Fruit fly (Drosophila melanogaster): ENCODE measurements around the gene ftz-f1.

Gene ftz-f1

DNA sequence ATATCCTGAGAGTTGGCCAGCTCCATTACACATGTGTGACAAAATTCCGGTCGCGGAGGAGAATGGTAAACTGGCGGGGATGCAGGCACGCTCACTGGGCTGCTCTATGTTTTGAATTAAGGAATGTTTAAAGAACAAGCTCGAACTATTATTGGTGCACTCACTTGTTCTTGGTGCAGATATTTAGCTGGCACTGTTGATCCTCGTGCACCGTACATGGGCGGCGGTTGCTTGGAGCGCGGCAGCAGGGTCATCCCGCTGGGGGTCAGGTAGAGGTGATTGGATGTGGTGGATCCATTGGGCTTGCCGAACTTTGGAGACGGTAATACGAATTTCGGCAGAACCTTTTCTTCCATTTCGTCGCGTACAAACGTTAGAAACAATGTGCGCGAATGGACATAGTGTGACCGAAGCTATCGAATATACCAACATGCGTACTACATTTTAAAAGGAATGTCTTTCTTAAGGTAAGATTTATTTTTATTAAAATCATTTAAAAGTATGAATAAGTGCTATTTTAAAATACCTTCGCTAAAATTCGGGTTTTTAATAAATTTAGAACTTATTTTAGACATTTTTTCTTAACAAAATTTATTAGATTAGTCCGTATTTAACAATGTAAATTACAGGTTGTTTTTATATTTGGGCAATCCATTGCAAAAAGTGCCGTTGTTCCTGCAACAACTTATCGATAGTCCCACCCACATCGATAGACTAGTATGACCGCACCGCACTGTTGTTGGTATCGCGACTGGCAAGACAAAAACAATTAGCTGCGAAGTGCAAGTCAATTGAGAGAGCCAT is 53.0 kb downstream of the ftz-f1 start, which contains the start of the genes Nufip and Atg3:
TSS of gene Nufip (minus strand) at position 415 of the 804 bp plus-strand sequence.
TSS of gene Atg3 (plus strand) at position 735 of the 804 bp plus-strand sequence.
- TF ChIP-seq CG15710 (tag; optimal IDR thresholded peaks at IDR 0.05) = peak; percentile 24
- peak; percentile 9 for TF ChIP-seq Snoo (tag; optimal IDR thresholded peaks at IDR 0.05)
- peak; percentile 38 for TF ChIP-seq CG8159 (tag; optimal IDR thresholded peaks at IDR 0.05)
- TF ChIP-seq CG32121 (GFP tag; IDR thresholded peaks at IDR 0.05) = peak; percentile 52; the same call in 1 of the 2 replicates
- TF ChIP-seq fd96Ca (GFP tag; IDR thresholded peaks at IDR 0.05) = no peak

DNA sequence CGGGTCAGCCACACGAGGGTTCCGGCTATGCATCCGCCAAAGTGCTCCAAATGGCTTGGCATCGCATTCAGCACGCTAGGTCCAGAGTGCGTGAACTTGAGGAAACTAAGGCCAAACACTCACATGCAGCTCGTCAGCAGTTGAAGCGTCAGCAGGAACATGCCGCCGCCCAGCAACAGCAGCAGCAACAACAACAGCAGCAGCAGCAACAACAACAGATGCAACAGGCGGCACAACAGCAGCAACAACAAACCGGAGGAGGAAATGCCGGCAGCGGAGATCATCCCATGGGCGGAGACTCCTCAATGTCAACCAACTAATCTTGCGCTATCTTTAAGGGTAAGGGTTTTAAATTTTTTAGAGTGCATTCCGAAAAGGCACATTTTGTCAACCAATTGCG is 54.9 kb downstream of the ftz-f1 start:
- TF ChIP-seq CG8159 (tag; optimal IDR thresholded peaks at IDR 0.05) (no peak), CG8301 (tag; optimal IDR thresholded peaks at IDR 0.05) (no peak), CG15710 (tag; optimal IDR thresholded peaks at IDR 0.05) (no peak), Snoo (tag; optimal IDR thresholded peaks at IDR 0.05) (no peak), fd96Ca (GFP tag; IDR thresholded peaks at IDR 0.05) (no peak), CG17806 (tag; optimal IDR thresholded peaks at IDR 0.05) (no peak), CG9948 (tag; optimal IDR thresholded peaks at IDR 0.05) (no peak), CG13204 (GFP tag; optimal IDR thresholded peaks at IDR 0.05) (no peak), Pif1B (GFP tag; optimal IDR thresholded peaks at IDR 0.05) (no peak), CG32121 (GFP tag; IDR thresholded peaks at IDR 0.05) (no peak), EcR (GFP tag; optimal IDR thresholded peaks at IDR 0.05) (no peak), CG12605 (GFP tag; IDR thresholded peaks at IDR 0.05) (no peak), Ets98B (GFP tag; IDR thresholded peaks at IDR 0.05) (no peak), CG34367 (tag; optimal IDR thresholded peaks at IDR 0.05) (no peak), CG4496 (GFP tag; IDR thresholded peaks at IDR 0.05) (no peak), gl (tag; optimal IDR thresholded peaks at IDR 0.05) (no peak), rn (GFP tag; IDR thresholded peaks at IDR 0.05) (no peak), Pif1A (GFP tag; optimal IDR thresholded peaks at IDR 0.05) (no peak), CG14655 (GFP tag; optimal IDR thresholded peaks at IDR 0.05) (no peak), CG10348 (GFP tag; IDR thresholded peaks at IDR 0.05) (no peak)

DNA sequence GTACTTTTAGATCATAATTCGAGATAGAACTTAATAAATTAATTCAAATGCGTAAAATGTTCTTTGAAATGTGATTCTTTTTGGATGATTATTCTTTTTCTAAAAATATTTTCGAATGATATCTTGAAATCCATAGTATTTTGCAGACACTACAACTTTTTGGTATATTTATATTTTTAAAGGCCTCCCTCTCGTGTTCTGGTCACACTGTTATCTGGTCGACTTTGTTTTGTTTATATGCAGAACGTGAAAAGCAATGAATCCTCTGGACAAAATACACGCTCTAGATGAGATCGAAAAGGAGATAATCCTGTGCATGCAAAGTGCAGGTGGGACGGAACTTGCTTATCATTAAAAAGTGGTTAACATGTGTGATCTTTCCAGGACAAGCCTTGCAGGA is 55.5 kb downstream of the ftz-f1 start, which contains the start of gene MED11:
TSS of gene MED11 (plus strand) at position 210 of the 400 bp plus-strand sequence.
- TF ChIP-seq gl (tag; optimal IDR thresholded peaks at IDR 0.05) (no peak), EcR (GFP tag; optimal IDR thresholded peaks at IDR 0.05) (no peak), fd96Ca (GFP tag; IDR thresholded peaks at IDR 0.05) (no peak), CG32121 (GFP tag; IDR thresholded peaks at IDR 0.05) (no peak), CG15710 (tag; optimal IDR thresholded peaks at IDR 0.05) (no peak), Pif1A (GFP tag; optimal IDR thresholded peaks at IDR 0.05) (no peak), CG14655 (GFP tag; optimal IDR thresholded peaks at IDR 0.05) (no peak), CG17806 (tag; optimal IDR thresholded peaks at IDR 0.05) (no peak), CG4496 (GFP tag; IDR thresholded peaks at IDR 0.05) (no peak), rn (GFP tag; IDR thresholded peaks at IDR 0.05) (no peak)

DNA sequence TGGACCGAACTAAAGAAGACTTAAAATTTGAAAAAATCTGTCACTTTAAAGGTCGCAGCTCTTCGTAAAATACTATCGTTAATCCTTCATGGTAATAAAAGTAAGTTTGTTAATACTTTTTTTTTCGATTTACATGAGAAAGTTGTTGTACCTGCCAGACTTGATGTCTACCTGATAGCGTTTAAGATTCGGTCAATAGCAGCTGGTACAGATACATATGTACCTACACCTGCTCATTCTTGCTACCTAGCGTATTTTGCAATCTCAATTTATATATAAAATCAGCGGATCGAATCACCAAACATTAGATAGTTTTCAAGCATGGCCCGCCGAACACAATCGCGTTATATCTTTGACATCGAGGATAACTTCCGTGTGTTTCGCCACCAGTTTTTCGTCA is 56.9 kb downstream of the ftz-f1 start, which contains the start of gene CG6885:
TSS of gene CG6885 (plus strand) at position 301 of the 400 bp plus-strand sequence.
- no peak for TF ChIP-seq CG32121 (GFP tag; IDR thresholded peaks at IDR 0.05)
- no peak for TF ChIP-seq D1 (tag; optimal IDR thresholded peaks at IDR 0.05)
- no peak for TF ChIP-seq CG8301 (tag; optimal IDR thresholded peaks at IDR 0.05)
- no peak for TF ChIP-seq CG13204 (GFP tag; optimal IDR thresholded peaks at IDR 0.05)
- no peak for TF ChIP-seq CG34367 (tag; optimal IDR thresholded peaks at IDR 0.05)
- no peak for TF ChIP-seq Ets98B (GFP tag; IDR thresholded peaks at IDR 0.05)
- no peak for TF ChIP-seq Pif1B (GFP tag; optimal IDR thresholded peaks at IDR 0.05)
- TF ChIP-seq CG10348 (GFP tag; IDR thresholded peaks at IDR 0.05) = no peak
- TF ChIP-seq rn (GFP tag; IDR thresholded peaks at IDR 0.05) = no peak
- TF ChIP-seq CG9948 (tag; optimal IDR thresholded peaks at IDR 0.05) = no peak
- no peak for TF ChIP-seq CG15710 (tag; optimal IDR thresholded peaks at IDR 0.05)

DNA sequence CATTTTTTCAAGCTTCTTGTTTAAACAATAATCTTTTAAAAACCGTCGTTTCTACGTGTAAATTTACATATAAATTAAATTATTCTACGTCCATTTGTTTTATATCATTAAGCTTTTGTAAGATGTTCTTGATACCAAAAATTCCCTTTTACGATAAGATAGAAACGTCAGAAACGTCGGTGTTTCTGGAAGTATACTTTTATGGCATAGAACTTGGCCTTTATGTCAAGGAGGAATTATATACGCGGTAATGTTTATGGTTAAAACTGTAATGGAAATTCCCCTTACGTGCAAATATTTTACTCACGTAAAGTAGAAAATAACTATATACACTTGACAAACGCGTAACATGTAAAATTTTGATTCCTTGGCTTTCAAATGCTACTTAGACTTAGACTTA is 57.4 kb downstream of the ftz-f1 start:
- no peak for TF ChIP-seq Pif1B (GFP tag; optimal IDR thresholded peaks at IDR 0.05)
- TF ChIP-seq Ets98B (GFP tag; IDR thresholded peaks at IDR 0.05) = no peak
- TF ChIP-seq D1 (tag; optimal IDR thresholded peaks at IDR 0.05) = peak; percentile 67

DNA sequence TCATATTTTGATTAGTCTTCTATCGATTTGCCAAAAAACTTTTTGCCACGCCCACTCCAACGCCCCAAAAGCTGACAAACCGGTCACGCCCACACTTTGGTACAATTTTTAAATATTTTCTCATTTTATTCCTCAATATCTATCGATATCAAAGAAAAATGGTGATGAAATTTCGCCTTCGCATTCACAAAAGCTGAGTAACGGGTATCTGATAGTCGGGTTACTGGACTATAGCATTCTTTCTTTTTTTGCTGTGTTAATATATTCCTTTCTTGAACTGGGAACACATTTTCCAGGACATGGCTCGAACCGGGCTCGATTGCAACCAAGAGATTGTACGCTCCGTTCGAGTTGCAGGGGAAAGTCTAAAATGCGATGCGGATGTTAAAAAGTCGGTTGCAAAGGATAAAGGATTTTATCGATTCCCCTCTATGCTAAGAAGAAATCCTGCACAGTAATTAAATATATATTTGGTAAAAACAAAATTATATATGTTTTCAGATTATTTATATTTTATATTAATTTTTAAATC is 58.1 kb downstream of the ftz-f1 start:
- TF ChIP-seq CG8301 (tag; optimal IDR thresholded peaks at IDR 0.05) (no peak), CG34367 (tag; optimal IDR thresholded peaks at IDR 0.05) (no peak)

DNA sequence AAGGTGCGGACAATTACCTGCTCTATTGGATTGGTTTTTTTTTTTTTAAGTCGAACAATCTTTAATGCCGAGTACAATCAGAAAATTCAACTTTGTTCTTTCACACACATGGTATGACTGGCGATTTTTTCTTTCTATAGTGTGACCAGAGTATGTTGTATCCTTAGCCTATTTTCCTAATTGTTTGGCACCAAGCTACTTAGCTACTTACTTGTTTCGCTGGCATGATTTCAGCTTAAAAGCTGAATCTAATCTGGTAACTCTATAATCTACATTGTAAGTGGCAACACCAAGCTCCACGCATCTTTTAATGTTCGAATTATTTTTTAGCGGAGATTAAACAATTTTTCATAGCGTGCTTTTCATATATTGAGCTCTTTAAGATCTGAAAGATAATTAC is 77.9 kb downstream of the ftz-f1 start, which contains the start of gene CG12477:
TSS of gene CG12477 (minus strand) at position 101 of the 400 bp plus-strand sequence.
- no peak for TF ChIP-seq rn (GFP tag; IDR thresholded peaks at IDR 0.05)
- no peak for TF ChIP-seq CG17806 (tag; optimal IDR thresholded peaks at IDR 0.05)
